Worm (Caenorhabditis elegans) whole organism, young adult: ENCODE data around the gene H35N09.1.

Experiments
- B0019.2 ChIP-seq: fragments of 200-800 bp; sonication (Bioruptor generic); conservative IDR thresholded peaks from 2 replicates; pipeline ENCODE4 v1.3.6; 2022; ENCODE audit warnings: missing genetic modification reagents, missing genetic modification characterization, missing compliant biosample characterization
- B0035.1 ChIP-seq: sonication (generic microtip); optimal IDR thresholded peaks from 2 replicates; lab custom pipeline; 2016; ENCODE audit warnings: missing genetic modification characterization, mild to moderate bottlenecking, missing compliant biosample characterization, missing genotype, missing genetic modification reagents
- C17E4.6 ChIP-seq: fragments of 200-800 bp; sonication (Bioruptor generic); IDR thresholded peaks from 2 replicates; pipeline ENCODE4 v1.3.6; 2022; ENCODE audit warnings: missing genetic modification reagents, missing genetic modification characterization, missing compliant biosample characterization
- F10E7.11 ChIP-seq: sonication (generic microtip); optimal IDR thresholded peaks from 2 replicates; lab custom pipeline; 2017; ENCODE audit warnings: mild to moderate bottlenecking, missing genetic modification characterization, moderate library complexity, missing compliant biosample characterization
- F23B12.7 ChIP-seq: sonication (generic microtip); optimal IDR thresholded peaks from 2 replicates; lab custom pipeline; 2017; ENCODE audit warnings: missing genetic modification characterization, mild to moderate bottlenecking, missing compliant biosample characterization, antibody characterized with exemption, moderate library complexity; ENCODE audit not compliant: insufficient read depth
- F33H1.4 ChIP-seq: fragments of 200-800 bp; sonication (Bioruptor generic); IDR thresholded peaks from 2 replicates; pipeline ENCODE4 v1.3.6; 2022; ENCODE audit warnings: missing genetic modification reagents, missing genetic modification characterization, missing compliant biosample characterization
- F52B5.7 ChIP-seq: sonication (generic microtip); optimal IDR thresholded peaks from 2 replicates; lab custom pipeline; 2016; ENCODE audit warnings: mild to moderate bottlenecking, missing genetic modification characterization, missing compliant biosample characterization
- F55B11.4 ChIP-seq: sonication (generic microtip); optimal IDR thresholded peaks from 2 replicates; lab custom pipeline; 2016; ENCODE audit warnings: missing compliant biosample characterization, missing genetic modification characterization, borderline replicate concordance; ENCODE audit not compliant: insufficient read depth
- F57A8.1 ChIP-seq: fragments of 200-800 bp; sonication (Bioruptor generic); optimal IDR thresholded peaks from 2 replicates; lab custom pipeline; 2018; ENCODE audit warnings: mild to moderate bottlenecking, missing genetic modification characterization, moderate library complexity, missing compliant biosample characterization
- K12H6.12 ChIP-seq: fragments of 200-800 bp; sonication (Bioruptor generic); optimal IDR thresholded peaks from 2 replicates; lab custom pipeline; 2018; ENCODE audit warnings: mild to moderate bottlenecking, missing genetic modification characterization, missing compliant biosample characterization
- T26A5.8 ChIP-seq: sonication (generic microtip); optimal IDR thresholded peaks from 2 replicates; lab custom pipeline; 2016; ENCODE audit warnings: missing genetic modification characterization, missing compliant biosample characterization
- Y53G8AR.9 ChIP-seq: fragments of 200-800 bp; sonication (Bioruptor generic); conservative IDR thresholded peaks from 2 replicates; pipeline ENCODE4 v1.3.6; 2022; ENCODE audit warnings: missing genetic modification reagents, missing genetic modification characterization, missing compliant biosample characterization
- Y95B8A.8 ChIP-seq: fragments of 200-800 bp; sonication (Bioruptor generic); IDR thresholded peaks from 2 replicates; pipeline ENCODE4 v1.3.6; 2022; ENCODE audit warnings: missing genetic modification reagents, missing genetic modification characterization, missing compliant biosample characterization
- ama-1 ChIP-seq, 3 experiments: fragments of 150-350 bp in 1 of 3; sonication (generic microtip) in 2 of 3; optimal IDR thresholded peaks; 2 replicates each; lab custom pipeline; 2014 to 2018; ENCODE audit warnings: missing biosample characterization in 2 of 3, missing genetic modification characterization in 2 of 3, missing genetic modification reagents in 2 of 3
- atf-7 ChIP-seq: sonication (generic microtip); optimal IDR thresholded peaks from 2 replicates; lab custom pipeline; 2017; ENCODE audit warnings: mild to moderate bottlenecking, missing genetic modification characterization, missing compliant biosample characterization
- bed-2 ChIP-seq: fragments of 200-800 bp; sonication (Bioruptor generic); IDR thresholded peaks from 2 replicates; pipeline ENCODE4 v1.3.6; 2022; ENCODE audit warnings: missing genetic modification reagents, missing genetic modification characterization, missing compliant biosample characterization
- ccch-3 ChIP-seq: fragments of 200-800 bp; sonication (Bioruptor generic); optimal IDR thresholded peaks from 2 replicates; lab custom pipeline; 2018; ENCODE audit warnings: mild to moderate bottlenecking, missing genetic modification characterization, missing compliant biosample characterization
- cebp-2 ChIP-seq: fragments of 200-800 bp; sonication (Bioruptor generic); IDR thresholded peaks from 2 replicates; pipeline ENCODE4 v1.3.6; 2022; ENCODE audit warnings: missing genetic modification characterization, missing compliant biosample characterization
- ceh-27 ChIP-seq: fragments of 200-800 bp; sonication (Bioruptor generic); optimal IDR thresholded peaks from 2 replicates; lab custom pipeline; 2018; ENCODE audit warnings: mild to moderate bottlenecking, missing genetic modification characterization, moderate library complexity, missing compliant biosample characterization
- ceh-40 ChIP-seq: fragments of 200-800 bp; sonication (Bioruptor generic); IDR thresholded peaks from 2 replicates; pipeline ENCODE4 v1.3.6; 2022; ENCODE audit warnings: missing genetic modification characterization, missing compliant biosample characterization
- ceh-91 ChIP-seq: fragments of 200-800 bp; sonication (Bioruptor generic); IDR thresholded peaks from 2 replicates; pipeline ENCODE4 v1.3.6; 2022; ENCODE audit warnings: missing genetic modification reagents, missing genetic modification characterization, missing compliant biosample characterization
- chd-7 ChIP-seq: sonication (generic microtip); optimal IDR thresholded peaks from 2 replicates; lab custom pipeline; 2016; ENCODE audit warnings: mild to moderate bottlenecking, missing genetic modification characterization, moderate library complexity, missing compliant biosample characterization
- dpl-1 ChIP-seq: fragments of 150-350 bp; optimal IDR thresholded peaks from 2 replicates; lab custom pipeline; 2014; ENCODE audit warnings: missing biosample characterization, missing genetic modification reagents, missing genetic modification characterization
- egl-18 ChIP-seq: fragments of 200-800 bp; sonication (Bioruptor generic); IDR thresholded peaks from 2 replicates; pipeline ENCODE4 v1.3.6; 2022; ENCODE audit warnings: missing genetic modification reagents, missing genetic modification characterization, missing compliant biosample characterization
- egl-44 ChIP-seq: fragments of 200-800 bp; sonication (Bioruptor generic); IDR thresholded peaks from 2 replicates; pipeline ENCODE4 v1.3.6; 2022; ENCODE audit warnings: missing genetic modification reagents, missing genetic modification characterization, missing compliant biosample characterization
- ekl-4 ChIP-seq: fragments of 200-800 bp; sonication (Bioruptor generic); IDR thresholded peaks from 2 replicates; pipeline ENCODE4 v1.3.6; 2022; ENCODE audit warnings: missing genetic modification reagents, missing genetic modification characterization, missing compliant biosample characterization
- ets-4 ChIP-seq: fragments of 200-800 bp; sonication (Bioruptor generic); optimal IDR thresholded peaks from 2 replicates; lab custom pipeline; 2018; ENCODE audit warnings: mild to moderate bottlenecking, missing genetic modification characterization, missing compliant biosample characterization
- hlh-12 ChIP-seq: sonication (generic microtip); optimal IDR thresholded peaks from 2 replicates; lab custom pipeline; 2016; ENCODE audit warnings: missing genetic modification characterization, missing compliant biosample characterization
- hmg-1.2 ChIP-seq: fragments of 200-800 bp; sonication (Bioruptor generic); IDR thresholded peaks from 2 replicates; pipeline ENCODE4 v1.3.6; 2022; ENCODE audit warnings: missing genetic modification reagents, missing genetic modification characterization, missing compliant biosample characterization
- hrde-1 ChIP-seq: sonication (generic microtip); optimal IDR thresholded peaks from 2 replicates; lab custom pipeline; 2016; ENCODE audit warnings: missing genetic modification characterization, mild to moderate bottlenecking, missing compliant biosample characterization, moderate library complexity, missing genotype, missing genetic modification reagents, borderline replicate concordance
- lag-1 ChIP-seq: fragments of 200-800 bp; sonication (Bioruptor generic); IDR thresholded peaks from 2 replicates; pipeline ENCODE4 v1.3.6; 2022; ENCODE audit warnings: missing genetic modification reagents, missing genetic modification characterization, missing compliant biosample characterization
- let-526 ChIP-seq: fragments of 200-800 bp; sonication (Bioruptor generic); IDR thresholded peaks from 2 replicates; pipeline ENCODE4 v1.3.6; 2022; ENCODE audit warnings: missing genetic modification reagents, missing genetic modification characterization, missing compliant biosample characterization
- lir-1 ChIP-seq: fragments of 200-800 bp; sonication (Bioruptor generic); conservative IDR thresholded peaks from 2 replicates; pipeline ENCODE4 v1.3.6; 2022; ENCODE audit warnings: missing genetic modification reagents, missing genetic modification characterization, missing compliant biosample characterization
- madf-3 ChIP-seq: fragments of 200-800 bp; sonication (Bioruptor generic); IDR thresholded peaks from 2 replicates; pipeline ENCODE4 v1.3.6; 2022; ENCODE audit warnings: missing genetic modification reagents, missing genetic modification characterization, missing compliant biosample characterization
- mes-4 ChIP-seq: sonication (generic microtip); optimal IDR thresholded peaks from 2 replicates; lab custom pipeline; 2016; ENCODE audit warnings: missing genotype, missing genetic modification characterization, missing compliant biosample characterization
- nfyb-1 ChIP-seq: fragments of 200-800 bp; sonication (Bioruptor generic); IDR thresholded peaks from 2 replicates; pipeline ENCODE4 v1.3.6; 2022; ENCODE audit warnings: missing genetic modification reagents, missing genetic modification characterization, missing compliant biosample characterization
- nhr-90 ChIP-seq: sonication (generic microtip); optimal IDR thresholded peaks from 2 replicates; lab custom pipeline; 2016; ENCODE audit warnings: missing genotype, mild to moderate bottlenecking, missing genetic modification characterization, missing compliant biosample characterization
- sdz-38 ChIP-seq: sonication (generic microtip); optimal IDR thresholded peaks from 2 replicates; lab custom pipeline; 2016; ENCODE audit warnings: missing genotype, missing genetic modification characterization, missing compliant biosample characterization
- snpc-1.3 ChIP-seq: sonication (generic microtip); optimal IDR thresholded peaks from 2 replicates; lab custom pipeline; 2017; ENCODE audit warnings: missing genetic modification characterization, mild to moderate bottlenecking, missing compliant biosample characterization, antibody characterized with exemption, moderate library complexity, missing genotype, missing genetic modification reagents; ENCODE audit not compliant: insufficient read depth
- snpc-4 ChIP-seq, 5 experiments: fragments of 150-350 bp in 1 of 5; sonication (generic microtip) in 4 of 5; optimal IDR thresholded peaks; 2 replicates each; lab custom pipeline; 2014 to 2018; ENCODE audit warnings: missing genetic modification characterization in 5 of 5, missing biosample characterization in 3 of 5, antibody characterized with exemption in 2 of 5, mild to moderate bottlenecking in 2 of 5, missing compliant biosample characterization in 2 of 5, missing genotype in 2 of 5, moderate library complexity in 2 of 5, missing genetic modification reagents in 1 of 5
- somi-1 ChIP-seq: fragments of 200-800 bp; sonication (Bioruptor generic); optimal IDR thresholded peaks from 2 replicates; lab custom pipeline; 2018; ENCODE audit warnings: mild to moderate bottlenecking, missing genetic modification characterization, missing compliant biosample characterization
- sptf-2 ChIP-seq: fragments of 200-800 bp; sonication (Bioruptor generic); optimal IDR thresholded peaks from 2 replicates; lab custom pipeline; 2018; ENCODE audit warnings: mild to moderate bottlenecking, missing genetic modification characterization, missing compliant biosample characterization
- tbp1 ChIP-seq: fragments of 200-800 bp; sonication (Bioruptor generic); optimal IDR thresholded peaks from 2 replicates; lab custom pipeline; 2018; ENCODE audit warnings: mild to moderate bottlenecking, missing genetic modification characterization, missing compliant biosample characterization
- tlf-1 ChIP-seq: fragments of 200-800 bp; sonication (Bioruptor generic); optimal IDR thresholded peaks from 2 replicates; lab custom pipeline; 2018; ENCODE audit warnings: mild to moderate bottlenecking, missing genetic modification characterization, missing compliant biosample characterization
- ztf-22 ChIP-seq: fragments of 200-800 bp; sonication (Bioruptor generic); optimal IDR thresholded peaks from 2 replicates; lab custom pipeline; 2018; ENCODE audit warnings: mild to moderate bottlenecking, missing genetic modification characterization, moderate library complexity, missing compliant biosample characterization
- ztf-3 ChIP-seq: fragments of 200-800 bp; sonication (Bioruptor generic); optimal IDR thresholded peaks from 2 replicates; lab custom pipeline; 2018; ENCODE audit warnings: mild to moderate bottlenecking, missing genetic modification characterization, missing compliant biosample characterization

Gene H35N09.1

ce11 chrX:8648582-8648981 lies 43.4 kb downstream of the H35N09.1 start:
- TF ChIP-seq ccch-3 (GFP tag; lab: Kevin White, UChicago) (no peak), ceh-40 (no peak), F33H1.4 (GFP tag; lab: Robert Waterston, UW) (no peak), F55B11.4 (tag; lab: Kevin White, UChicago) (no peak), ceh-27 (GFP tag; lab: Kevin White, UChicago) (no peak), B0019.2 (GFP tag; lab: Robert Waterston, UW) (no peak), T26A5.8 (tag; lab: Kevin White, UChicago) (no peak), F52B5.7 (tag; lab: Kevin White, UChicago) (no peak), hmg-1.2 (GFP tag; lab: Robert Waterston, UW) (no peak), ztf-3 (GFP tag; lab: Kevin White, UChicago) (no peak), hlh-12 (tag; lab: Kevin White, UChicago) (no peak), madf-3 (no peak), nhr-90 (tag; lab: Kevin White, UChicago) (no peak), bed-2 (GFP tag; lab: Robert Waterston, UW) (no peak), ama-1 (optimal IDR thresholded peaks at IDR 0.05; lab: Kevin White, UChicago) (no peak), ama-1 (GFP tag; optimal IDR thresholded peaks at IDR 0.05; lab: Kevin White, UChicago) (no peak)

ce11 chrX:8650535-8650934 lies 45.4 kb downstream of the H35N09.1 start:
- TF ChIP-seq let-526 (GFP tag; lab: Robert Waterston, UW) (no peak), ztf-22 (GFP tag; lab: Kevin White, UChicago) (peak; percentile 18), F10E7.11 (no peak), snpc-4 (GFP tag; optimal IDR thresholded peaks at IDR 0.05; lab: Kevin White, UChicago) (peak; percentile 77), snpc-4 (tag; optimal IDR thresholded peaks at IDR 0.05; lab: Kevin White, UChicago) (peak in 2 of 4 experiments; percentile 25 to 76), lir-1 (GFP tag; lab: Robert Waterston, UW) (no peak), mes-4 (tag; lab: Kevin White, UChicago) (peak; percentile 10), bed-2 (GFP tag; lab: Robert Waterston, UW) (no peak), cebp-2 (0 out of 2 replicates have a peak, but pooled peaks have one; percentile 52), snpc-1.3 (tag; lab: Kevin White, UChicago) (peak; percentile 72), F23B12.7 (tag; lab: Kevin White, UChicago) (no peak), dpl-1 (GFP tag; lab: Kevin White, UChicago) (no peak), atf-7 (no peak), nfyb-1 (GFP tag; lab: Robert Waterston, UW) (peak; percentile 68; the same call in 1 of the 2 replicates), ets-4 (GFP tag; lab: Kevin White, UChicago) (no peak), somi-1 (GFP tag; lab: Kevin White, UChicago) (peak; percentile 31), egl-18 (GFP tag; lab: Robert Waterston, UW) (no peak), F55B11.4 (tag; lab: Kevin White, UChicago) (no peak), Y53G8AR.9 (GFP tag; lab: Robert Waterston, UW) (no peak), B0035.1 (tag; lab: Kevin White, UChicago) (peak; percentile 69), C17E4.6 (GFP tag; lab: Robert Waterston, UW) (no peak), hrde-1 (tag; lab: Kevin White, UChicago) (peak; percentile 51), tbp1 (GFP tag; lab: Kevin White, UChicago) (peak; percentile 89), Y95B8A.8 (GFP tag; lab: Robert Waterston, UW) (no peak), sdz-38 (tag; lab: Kevin White, UChicago) (no peak), egl-44 (GFP tag; lab: Robert Waterston, UW) (0 out of 2 replicates have a peak, but pooled peaks have one; percentile 55), ekl-4 (no peak), F57A8.1 (no peak), lag-1 (GFP tag; lab: Robert Waterston, UW) (no peak), sptf-2 (no peak), chd-7 (tag; lab: Kevin White, UChicago) (peak; percentile 24), ceh-91 (GFP tag; lab: Robert Waterston, UW) (no peak), tlf-1 (GFP tag; lab: Kevin White, UChicago) (no peak), K12H6.12 (tag; lab: Kevin White, UChicago) (no peak)
